Worm (Caenorhabditis elegans) whole organism, L2 larva: ENCODE results near the gene F47B8.13.

Source experiments
- C34F6.9 ChIP-seq: fragments of 150-350 bp; optimal IDR thresholded peaks from 2 replicates; lab custom pipeline; 2014; ENCODE audit warnings: missing biosample characterization, missing genetic modification characterization
- F13H6.1 ChIP-seq: sonication (generic microtip); optimal IDR thresholded peaks from 2 replicates; lab custom pipeline; 2016; ENCODE audit warnings: missing genetic modification characterization, missing compliant biosample characterization
- R02D3.7 ChIP-seq: fragments of 150-350 bp; optimal IDR thresholded peaks from 2 replicates; lab custom pipeline; 2014; ENCODE audit warnings: missing biosample characterization, missing genetic modification characterization
- Y55F3AM.14 ChIP-seq: fragments of 200-800 bp; sonication (Bioruptor generic); optimal IDR thresholded peaks from 2 replicates; lab custom pipeline; 2018; ENCODE audit warnings: mild to moderate bottlenecking, missing genetic modification characterization, missing compliant biosample characterization
- ZK546.5 ChIP-seq: sonication (generic microtip); optimal IDR thresholded peaks from 2 replicates; lab custom pipeline; 2017; ENCODE audit warnings: missing biosample characterization, missing genetic modification characterization
- alr-1 ChIP-seq: fragments of 150-350 bp; optimal IDR thresholded peaks from 2 replicates; lab custom pipeline; 2014; ENCODE audit warnings: missing biosample characterization, missing genetic modification characterization
- aly-2 ChIP-seq: fragments of 150-350 bp; optimal IDR thresholded peaks from 2 replicates; lab custom pipeline; 2014; ENCODE audit warnings: missing biosample characterization, missing genetic modification characterization
- ama-1 ChIP-seq: fragments of 150-350 bp; optimal IDR thresholded peaks from 2 replicates; lab custom pipeline; 2018; ENCODE audit warnings: inconsistent platforms
- blmp-1 ChIP-seq: sonication (generic microtip); optimal IDR thresholded peaks from 2 replicates; lab custom pipeline; 2017; ENCODE audit warnings: missing genetic modification characterization, mild to moderate bottlenecking, missing compliant biosample characterization, antibody characterized with exemption, moderate library complexity; ENCODE audit not compliant: insufficient read depth
- ceh-16 ChIP-seq: fragments of 150-350 bp; optimal IDR thresholded peaks from 2 replicates; lab custom pipeline; 2014; ENCODE audit warnings: missing biosample characterization, missing genetic modification characterization
- ceh-82 ChIP-seq: fragments of 150-350 bp; optimal IDR thresholded peaks from 2 replicates; lab custom pipeline; 2014; ENCODE audit warnings: missing biosample characterization, missing genetic modification characterization
- crh-2 ChIP-seq: sonication (generic microtip); optimal IDR thresholded peaks from 2 replicates; lab custom pipeline; 2017; ENCODE audit warnings: missing biosample characterization, missing genetic modification characterization
- dmd-4 ChIP-seq: sonication (generic microtip); optimal IDR thresholded peaks from 2 replicates; lab custom pipeline; 2017; ENCODE audit warnings: missing biosample characterization, missing genetic modification characterization
- egl-27 ChIP-seq: sonication (generic microtip); optimal IDR thresholded peaks from 3 replicates; lab custom pipeline; 2017; ENCODE audit warnings: missing biosample characterization, missing genetic modification reagents, missing genetic modification characterization
- elt-3 ChIP-seq: sonication (generic microtip); optimal IDR thresholded peaks from 2 replicates; lab custom pipeline; 2017; ENCODE audit warnings: missing biosample characterization, missing genetic modification characterization
- fos-1 ChIP-seq: fragments of 150-350 bp; optimal IDR thresholded peaks from 2 replicates; lab custom pipeline; 2014; ENCODE audit warnings: missing biosample characterization, missing genetic modification characterization
- gmeb-1 ChIP-seq: fragments of 150-350 bp; optimal IDR thresholded peaks from 2 replicates; lab custom pipeline; 2014; ENCODE audit warnings: missing biosample characterization, missing genetic modification characterization
- lin-11 ChIP-seq: fragments of 150-350 bp; sonication (generic microtip); optimal IDR thresholded peaks from 2 replicates; lab custom pipeline; 2014; ENCODE audit warnings: missing biosample characterization, missing genetic modification characterization, inconsistent platforms, mixed read lengths
- lin-13 ChIP-seq: fragments of 150-350 bp; optimal IDR thresholded peaks from 2 replicates; lab custom pipeline; 2014; ENCODE audit warnings: missing biosample characterization, missing genetic modification reagents, missing genetic modification characterization
- lin-39 ChIP-seq: fragments of 150-350 bp; optimal IDR thresholded peaks from 2 replicates; lab custom pipeline; 2014; ENCODE audit warnings: missing biosample characterization, missing genetic modification reagents, missing genetic modification characterization
- lsy-2 ChIP-seq, 2 experiments: fragments of 150-350 bp in 1 of 2; sonication (generic microtip) in 1 of 2; optimal IDR thresholded peaks; 2 replicates each; lab custom pipeline; 2014 to 2017; ENCODE audit warnings: missing biosample characterization in 2 of 2, missing genetic modification characterization in 2 of 2
- mdl-1 ChIP-seq, 2 experiments: fragments of 150-350 bp in 1 of 2; sonication (generic microtip) in 1 of 2; optimal IDR thresholded peaks; 2 replicates each; lab custom pipeline; 2017; ENCODE audit warnings: missing biosample characterization in 2 of 2, missing genetic modification characterization in 2 of 2
- nhr-10 ChIP-seq: sonication (generic microtip); optimal IDR thresholded peaks from 2 replicates; lab custom pipeline; 2017; ENCODE audit warnings: missing biosample characterization, missing genetic modification characterization
- nhr-11 ChIP-seq: fragments of 150-350 bp; optimal IDR thresholded peaks from 2 replicates; lab custom pipeline; 2014; ENCODE audit warnings: missing biosample characterization, missing genetic modification characterization
- nhr-129 ChIP-seq: fragments of 150-350 bp; optimal IDR thresholded peaks from 2 replicates; lab custom pipeline; 2014; ENCODE audit warnings: missing biosample characterization, missing genetic modification characterization
- nhr-21 ChIP-seq: fragments of 150-350 bp; optimal IDR thresholded peaks from 2 replicates; lab custom pipeline; 2014; ENCODE audit warnings: missing biosample characterization, missing genetic modification characterization
- nhr-23 ChIP-seq: fragments of 150-350 bp; optimal IDR thresholded peaks from 2 replicates; lab custom pipeline; 2014; ENCODE audit warnings: missing biosample characterization, missing genetic modification reagents, missing genetic modification characterization
- nhr-237 ChIP-seq: fragments of 150-350 bp; optimal IDR thresholded peaks from 2 replicates; lab custom pipeline; 2014; ENCODE audit warnings: missing biosample characterization, missing genetic modification characterization
- nhr-6 ChIP-seq: fragments of 150-350 bp; optimal IDR thresholded peaks from 2 replicates; lab custom pipeline; 2014; ENCODE audit warnings: missing biosample characterization, missing genetic modification characterization
- nhr-77 ChIP-seq: fragments of 150-350 bp; optimal IDR thresholded peaks from 2 replicates; lab custom pipeline; 2014; ENCODE audit warnings: missing biosample characterization, missing genetic modification characterization
- peb-1 ChIP-seq: fragments of 150-350 bp; optimal IDR thresholded peaks from 2 replicates; lab custom pipeline; 2014; ENCODE audit warnings: missing biosample characterization, missing genetic modification characterization
- sem-4 ChIP-seq: fragments of 150-350 bp; optimal IDR thresholded peaks from 2 replicates; lab custom pipeline; 2014; ENCODE audit warnings: missing biosample characterization, missing genetic modification reagents, missing genetic modification characterization
- skn-1 ChIP-seq: sonication (generic microtip); optimal IDR thresholded peaks from 2 replicates; lab custom pipeline; 2017; ENCODE audit warnings: missing biosample characterization, missing genetic modification characterization
- sma-3 ChIP-seq: sonication (generic microtip); optimal IDR thresholded peaks from 2 replicates; lab custom pipeline; 2016; ENCODE audit warnings: missing genetic modification reagents, missing genetic modification characterization, missing compliant biosample characterization
- sma-9 ChIP-seq, 2 experiments: fragments of 150-350 bp in 1 of 2; sonication (generic microtip) in 1 of 2; optimal IDR thresholded peaks; 2 replicates each; lab custom pipeline; 2014 to 2016; ENCODE audit warnings: missing genetic modification characterization in 2 of 2, mild to moderate bottlenecking in 1 of 2, missing biosample characterization in 1 of 2, missing compliant biosample characterization in 1 of 2, missing genetic modification reagents in 1 of 2, moderate library complexity in 1 of 2
- snpc-4 ChIP-seq: fragments of 150-350 bp; optimal IDR thresholded peaks from 2 replicates; lab custom pipeline; 2014; ENCODE audit warnings: missing biosample characterization, missing genetic modification characterization
- unc-55 ChIP-seq: fragments of 150-350 bp; sonication (generic microtip); optimal IDR thresholded peaks from 3 replicates; lab custom pipeline; 2014; ENCODE audit warnings: missing biosample characterization, missing genetic modification reagents, missing genetic modification characterization
- unc-62 ChIP-seq: fragments of 150-350 bp; optimal IDR thresholded peaks from 2 replicates; lab custom pipeline; 2014; ENCODE audit warnings: missing biosample characterization, missing genetic modification reagents, missing genetic modification characterization
- zag-1 ChIP-seq: fragments of 150-350 bp; optimal IDR thresholded peaks from 2 replicates; lab custom pipeline; 2014; ENCODE audit warnings: missing biosample characterization, missing genetic modification characterization
- ztf-1 ChIP-seq: fragments of 200-800 bp; sonication (Bioruptor generic); conservative IDR thresholded peaks from 2 replicates; pipeline ENCODE4 v1.3.6; 2022; ENCODE audit warnings: missing genetic modification characterization, missing compliant biosample characterization
- ztf-11 ChIP-seq: sonication (generic microtip); optimal IDR thresholded peaks from 2 replicates; lab custom pipeline; 2017; ENCODE audit warnings: missing biosample characterization, missing genetic modification characterization
- ztf-4 ChIP-seq: fragments of 150-350 bp; optimal IDR thresholded peaks from 2 replicates; lab custom pipeline; 2014; ENCODE audit warnings: missing biosample characterization, missing genetic modification characterization

Gene F47B8.13

ce11 chrV:14319101-14319781 lies at the start of gene F47B8.13:
F47B8.13 (minus strand) TSS chrV:14319731.
- TF ChIP-seq nhr-237 (tag; lab: Kevin White, UChicago) = no peak
- no peak for TF ChIP-seq R02D3.7
- no peak for TF ChIP-seq mdl-1 (tag; optimal IDR thresholded peaks at IDR 0.05; lab: Kevin White, UChicago)
- no peak for TF ChIP-seq nhr-6
- no peak for TF ChIP-seq dmd-4 (tag; lab: Kevin White, UChicago)
- no peak for TF ChIP-seq ztf-11 (tag; lab: Kevin White, UChicago)
- no peak for TF ChIP-seq gmeb-1 (tag; lab: Kevin White, UChicago)
- TF ChIP-seq lin-11 (tag; lab: Kevin White, UChicago) = no peak
- TF ChIP-seq ztf-4 (tag; lab: Kevin White, UChicago) = no peak
- no peak for TF ChIP-seq Y55F3AM.14 (GFP tag; lab: Kevin White, UChicago)
- no peak for TF ChIP-seq nhr-23 (tag; lab: Kevin White, UChicago)
- TF ChIP-seq ZK546.5 (tag; lab: Kevin White, UChicago) = no peak
- TF ChIP-seq snpc-4 (tag; lab: Kevin White, UChicago) = no peak
- no peak for TF ChIP-seq ceh-16 (tag; lab: Kevin White, UChicago)
- no peak for TF ChIP-seq ama-1
- no peak for TF ChIP-seq elt-3

DNA sequence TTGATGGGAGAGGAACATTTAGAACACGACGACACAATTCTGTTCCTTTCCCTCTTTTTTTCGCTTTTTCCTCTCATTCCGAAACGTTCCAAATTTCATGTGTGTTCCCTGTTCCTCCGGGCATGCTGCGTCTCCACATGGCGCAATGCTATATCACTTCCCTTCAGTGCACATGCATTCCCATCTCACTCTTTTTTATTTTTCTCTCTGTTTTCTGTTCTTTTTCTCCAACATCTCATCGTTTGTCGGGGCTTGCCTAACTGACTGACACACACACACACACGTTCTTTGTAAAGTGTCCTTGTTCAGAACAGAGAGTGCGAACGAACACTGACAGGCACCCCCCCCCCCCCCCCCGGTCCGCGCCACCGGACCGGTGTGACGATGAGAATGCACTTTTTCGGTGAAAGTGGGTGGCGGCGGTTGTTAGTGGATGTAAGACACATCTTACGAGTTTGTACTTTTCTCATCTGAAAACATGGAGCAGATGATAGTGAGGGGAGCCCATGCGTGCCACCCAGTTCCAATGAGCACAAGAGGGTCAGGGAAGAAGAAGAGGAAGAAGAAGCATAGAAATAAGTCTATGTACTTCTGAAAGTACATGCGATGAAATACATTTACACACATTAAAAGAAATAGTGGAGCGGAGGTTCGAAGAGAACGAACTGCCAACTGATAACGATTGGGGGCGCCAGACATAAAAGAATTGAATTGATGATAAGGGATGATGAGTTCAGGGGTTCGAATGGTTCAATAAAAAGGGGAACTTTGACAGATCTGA lies 48.9 kb upstream of the F47B8.13 start:
- TF ChIP-seq mdl-1 (tag; optimal IDR thresholded peaks at IDR 0.05; lab: Kevin White, UChicago) (peak; percentile 60 to 69), fos-1 (tag; lab: Kevin White, UChicago) (peak; percentile 95), lin-39 (no peak), sem-4 (tag; lab: Kevin White, UChicago) (peak; percentile 84), egl-27 (tag; lab: Kevin White, UChicago) (peak; percentile 52), C34F6.9 (peak; percentile 20), blmp-1 (tag; lab: Kevin White, UChicago) (peak; percentile 96), nhr-21 (tag; lab: Kevin White, UChicago) (peak; percentile 44), ceh-16 (tag; lab: Kevin White, UChicago) (peak; percentile 30), lsy-2 (tag; optimal IDR thresholded peaks at IDR 0.05; lab: Kevin White, UChicago) (peak in 1 of 2 experiments; percentile 52), Y55F3AM.14 (GFP tag; lab: Kevin White, UChicago) (peak; percentile 44), nhr-6 (no peak), unc-62 (GFP tag; lab: Kevin White, UChicago) (no peak), F13H6.1 (tag; lab: Kevin White, UChicago) (no peak), skn-1 (peak; percentile 37), nhr-237 (tag; lab: Kevin White, UChicago) (no peak), sma-9 (GFP tag; optimal IDR thresholded peaks at IDR 0.05; lab: Kevin White, UChicago) (peak; percentile 90), sma-9 (tag; optimal IDR thresholded peaks at IDR 0.05; lab: Kevin White, UChicago) (peak; percentile 7)

- TF ChIP-seq lin-11 (tag; lab: Kevin White, UChicago) = peak; percentile 33
- no peak for TF ChIP-seq ztf-1 (GFP tag; lab: Robert Waterston, UW)
- TF ChIP-seq sma-3 (GFP tag; lab: Kevin White, UChicago) = peak; percentile 46
- TF ChIP-seq F13H6.1 (tag; lab: Kevin White, UChicago) = peak; percentile 86
- TF ChIP-seq elt-3 = no peak
- no peak for TF ChIP-seq nhr-11 (tag; lab: Kevin White, UChicago)
- TF ChIP-seq egl-27 (tag; lab: Kevin White, UChicago) = peak; percentile 55
- no peak for TF ChIP-seq nhr-237 (tag; lab: Kevin White, UChicago)
- TF ChIP-seq alr-1 = no peak
- TF ChIP-seq sma-9 (GFP tag; optimal IDR thresholded peaks at IDR 0.05; lab: Kevin White, UChicago) = peak; percentile 89
- no peak for TF ChIP-seq sma-9 (tag; optimal IDR thresholded peaks at IDR 0.05; lab: Kevin White, UChicago)
- peak; percentile 76 for TF ChIP-seq fos-1 (tag; lab: Kevin White, UChicago)
- TF ChIP-seq lin-13 (GFP tag; lab: Kevin White, UChicago) = peak; percentile 57
- peak; percentile 82 for TF ChIP-seq zag-1 (tag; lab: Kevin White, UChicago)
- peak; percentile 52 for TF ChIP-seq C34F6.9
- no peak for TF ChIP-seq aly-2 (tag; lab: Kevin White, UChicago)
- peak; percentile 44 for TF ChIP-seq crh-2
- TF ChIP-seq unc-62 (GFP tag; lab: Kevin White, UChicago) = peak; percentile 72
- TF ChIP-seq peb-1 (tag; lab: Kevin White, UChicago) = peak; percentile 69
- TF ChIP-seq nhr-10 = no peak
- TF ChIP-seq nhr-77 = peak; percentile 58
- TF ChIP-seq blmp-1 (tag; lab: Kevin White, UChicago) = peak; percentile 46
- TF ChIP-seq mdl-1 (tag; optimal IDR thresholded peaks at IDR 0.05; lab: Kevin White, UChicago) = peak; percentile 39 to 59
- TF ChIP-seq lin-39 = no peak
- TF ChIP-seq nhr-6 = no peak
- peak; percentile 85 for TF ChIP-seq nhr-21 (tag; lab: Kevin White, UChicago)
- peak; percentile 8 for TF ChIP-seq snpc-4 (tag; lab: Kevin White, UChicago)
- TF ChIP-seq ceh-82 (tag; lab: Kevin White, UChicago) = peak; percentile 34
- TF ChIP-seq gmeb-1 (tag; lab: Kevin White, UChicago) = no peak
- peak; percentile 88 for TF ChIP-seq unc-55 (GFP tag; lab: Kevin White, UChicago)
- peak in 1 of 2 experiments; percentile 78 for TF ChIP-seq lsy-2 (tag; optimal IDR thresholded peaks at IDR 0.05; lab: Kevin White, UChicago)
- TF ChIP-seq nhr-129 (tag; lab: Kevin White, UChicago) = no peak
- TF ChIP-seq sem-4 (tag; lab: Kevin White, UChicago) = peak; percentile 69
- TF ChIP-seq ZK546.5 (tag; lab: Kevin White, UChicago) = no peak
Measured at ce11 chrV:14366487-14366962, 47.0 kb upstream of the F47B8.13 start.
